Worm (Caenorhabditis elegans) whole organism, L4 larva: ENCODE results near the gene saeg-1.

Experiments used
- D1046.2 ChIP-seq: fragments of 200-800 bp; sonication (Bioruptor generic); IDR thresholded peaks from 2 replicates; pipeline ENCODE4 v1.3.6; 2022; ENCODE audit warnings: missing genetic modification characterization, missing compliant biosample characterization
- F37D6.2 ChIP-seq: sonication (generic microtip); optimal IDR thresholded peaks from 2 replicates; lab custom pipeline; 2016; ENCODE audit warnings: mild to moderate bottlenecking, missing genetic modification characterization, missing compliant biosample characterization
- F44E2.7 ChIP-seq: fragments of 200-800 bp; sonication (Bioruptor generic); IDR thresholded peaks from 2 replicates; pipeline ENCODE4 v2.1.2; 2022; ENCODE audit warnings: missing genetic modification characterization, missing compliant biosample characterization
- T20F7.1 ChIP-seq: fragments of 200-800 bp; sonication (Bioruptor generic); optimal IDR thresholded peaks from 2 replicates; lab custom pipeline; 2018; ENCODE audit warnings: mild to moderate bottlenecking, missing genetic modification characterization, missing compliant biosample characterization
- T26A8.4 ChIP-seq: fragments of 200-800 bp; sonication (Bioruptor generic); IDR thresholded peaks from 2 replicates; pipeline ENCODE4 v1.3.6; 2022; ENCODE audit warnings: missing genetic modification characterization, missing compliant biosample characterization
- Y105C5A.15 ChIP-seq: fragments of 200-800 bp; sonication (Bioruptor generic); IDR thresholded peaks from 2 replicates; pipeline ENCODE4 v1.3.6; 2022; ENCODE audit warnings: missing genetic modification characterization, missing compliant biosample characterization
- Y48G9A.11 ChIP-seq: fragments of 200-800 bp; sonication (Bioruptor generic); IDR thresholded peaks from 2 replicates; pipeline ENCODE4 v1.3.6; 2022; ENCODE audit warnings: missing genetic modification reagents, missing genetic modification characterization, missing compliant biosample characterization
- Y75B8A.6 ChIP-seq: fragments of 200-800 bp; sonication (Bioruptor generic); IDR thresholded peaks from 2 replicates; pipeline ENCODE4 v1.3.6; 2022; ENCODE audit warnings: missing genetic modification reagents, missing genetic modification characterization, missing compliant biosample characterization
- ZK337.2 ChIP-seq: fragments of 200-800 bp; sonication (Bioruptor generic); IDR thresholded peaks from 2 replicates; pipeline ENCODE4 v1.3.6; 2022; ENCODE audit warnings: missing genetic modification reagents, missing genetic modification characterization, missing compliant biosample characterization
- aha-1 ChIP-seq: fragments of 150-350 bp; peaks from one replicate; lab custom pipeline; 2014; ENCODE audit warnings: missing biosample characterization, missing genetic modification characterization
- aly-2 ChIP-seq: sonication (generic microtip); optimal IDR thresholded peaks from 2 replicates; lab custom pipeline; 2018; ENCODE audit warnings: missing biosample characterization, missing genetic modification characterization
- ceh-28 ChIP-seq: fragments of 150-350 bp; optimal IDR thresholded peaks from 2 replicates; lab custom pipeline; 2014; ENCODE audit warnings: missing biosample characterization, missing genetic modification reagents, missing genetic modification characterization
- ceh-62 ChIP-seq: sonication (generic microtip); optimal IDR thresholded peaks from 2 replicates; lab custom pipeline; 2017; ENCODE audit warnings: missing biosample characterization, missing genetic modification characterization
- cey-2 ChIP-seq: sonication (generic microtip); optimal IDR thresholded peaks from 3 replicates; lab custom pipeline; 2017; ENCODE audit warnings: missing genetic modification characterization, mild to moderate bottlenecking, missing compliant biosample characterization, antibody characterized with exemption, borderline replicate concordance; ENCODE audit not compliant: insufficient read depth
- ctbp-1 ChIP-seq: fragments of 200-800 bp; sonication (Bioruptor generic); IDR thresholded peaks from 2 replicates; pipeline ENCODE4 v1.3.6; 2022; ENCODE audit warnings: missing genetic modification reagents, missing genetic modification characterization, missing compliant biosample characterization
- dmd-9 ChIP-seq: fragments of 200-800 bp; sonication (Bioruptor generic); IDR thresholded peaks from 2 replicates; pipeline ENCODE4 v1.3.6; 2022; ENCODE audit warnings: missing genetic modification reagents, missing genetic modification characterization, missing compliant biosample characterization
- dpl-1 ChIP-seq: fragments of 150-350 bp; optimal IDR thresholded peaks from 2 replicates; lab custom pipeline; 2014; ENCODE audit warnings: missing biosample characterization, missing genetic modification reagents, missing genetic modification characterization
- duxl-1 ChIP-seq: sonication (generic microtip); optimal IDR thresholded peaks from 2 replicates; lab custom pipeline; 2016; ENCODE audit warnings: mild to moderate bottlenecking, missing genetic modification characterization, moderate library complexity, missing compliant biosample characterization; ENCODE audit not compliant: poor library complexity
- gei-8 ChIP-seq: fragments of 200-800 bp; sonication (Bioruptor generic); optimal IDR thresholded peaks from 2 replicates; lab custom pipeline; 2018; ENCODE audit warnings: mild to moderate bottlenecking, missing genetic modification characterization, missing compliant biosample characterization
- hlh-11 ChIP-seq: fragments of 200-800 bp; sonication (Bioruptor generic); optimal IDR thresholded peaks from 2 replicates; lab custom pipeline; 2018; ENCODE audit warnings: mild to moderate bottlenecking, missing genetic modification characterization, missing compliant biosample characterization
- lin-13 ChIP-seq: fragments of 150-350 bp; optimal IDR thresholded peaks from 2 replicates; lab custom pipeline; 2014; ENCODE audit warnings: missing biosample characterization, missing genetic modification reagents, missing genetic modification characterization
- lin-29 ChIP-seq: fragments of 200-800 bp; sonication (Bioruptor generic); IDR thresholded peaks from 2 replicates; pipeline ENCODE4 v1.3.6; 2022; ENCODE audit warnings: missing genetic modification reagents, missing genetic modification characterization, missing compliant biosample characterization
- lin-39 ChIP-seq: fragments of 150-350 bp; optimal IDR thresholded peaks from 2 replicates; lab custom pipeline; 2014; ENCODE audit warnings: missing biosample characterization, missing genetic modification reagents, missing genetic modification characterization
- madf-5 ChIP-seq, 2 experiments: fragments of 200-800 bp; sonication (Bioruptor generic); IDR thresholded peaks; 2 replicates each; pipeline ENCODE4 v1.3.6; 2022; ENCODE audit warnings: missing compliant biosample characterization in 2 of 2, missing genetic modification characterization in 2 of 2
- mdl-1 ChIP-seq, 2 experiments: fragments of 150-350 bp in 1 of 2; sonication (generic microtip) in 1 of 2; optimal IDR thresholded peaks; 2 replicates each; lab custom pipeline; 2014 to 2017; ENCODE audit warnings: missing biosample characterization in 2 of 2, missing genetic modification characterization in 2 of 2
- mdt-29 ChIP-seq: fragments of 200-800 bp; sonication (Bioruptor generic); IDR thresholded peaks from 2 replicates; pipeline ENCODE4 v1.3.6; 2022; ENCODE audit warnings: missing genetic modification reagents, missing genetic modification characterization, missing compliant biosample characterization
- mep-1 ChIP-seq: fragments of 150-350 bp; sonication (generic microtip); optimal IDR thresholded peaks from 3 replicates; lab custom pipeline; 2014; ENCODE audit warnings: missing biosample characterization, missing genetic modification characterization
- nhr-10 ChIP-seq: fragments of 150-350 bp; optimal IDR thresholded peaks from 2 replicates; lab custom pipeline; 2014; ENCODE audit warnings: missing biosample characterization, missing genetic modification characterization
- nhr-102 ChIP-seq: sonication (generic microtip); optimal IDR thresholded peaks from 2 replicates; lab custom pipeline; 2016; ENCODE audit warnings: mild to moderate bottlenecking, missing genetic modification characterization, moderate library complexity, missing compliant biosample characterization
- nhr-11 ChIP-seq: fragments of 150-350 bp; optimal IDR thresholded peaks from 2 replicates; lab custom pipeline; 2014; ENCODE audit warnings: missing biosample characterization, missing genetic modification characterization
- nhr-111 ChIP-seq: fragments of 200-800 bp; sonication (Bioruptor generic); optimal IDR thresholded peaks from 2 replicates; lab custom pipeline; 2018; ENCODE audit warnings: mild to moderate bottlenecking, missing genetic modification characterization, missing compliant biosample characterization
- nhr-237 ChIP-seq: sonication (generic microtip); optimal IDR thresholded peaks from 2 replicates; lab custom pipeline; 2017; ENCODE audit warnings: missing biosample characterization, missing genetic modification characterization
- nhr-28 ChIP-seq: fragments of 150-350 bp; optimal IDR thresholded peaks from 2 replicates; lab custom pipeline; 2014; ENCODE audit warnings: missing biosample characterization, missing genetic modification characterization
- nhr-48 ChIP-seq: sonication (generic microtip); optimal IDR thresholded peaks from 2 replicates; lab custom pipeline; 2016; ENCODE audit warnings: mild to moderate bottlenecking, missing genetic modification characterization, missing compliant biosample characterization
- nhr-6 ChIP-seq: fragments of 150-350 bp; optimal IDR thresholded peaks from 2 replicates; lab custom pipeline; 2014; ENCODE audit warnings: missing biosample characterization, missing genetic modification characterization
- nhr-76 ChIP-seq: fragments of 150-350 bp; optimal IDR thresholded peaks from 2 replicates; lab custom pipeline; 2014; ENCODE audit warnings: missing biosample characterization, missing genetic modification characterization
- pqm-1 ChIP-seq: sonication (generic microtip); optimal IDR thresholded peaks from 2 replicates; lab custom pipeline; 2017; ENCODE audit warnings: missing biosample characterization, missing genetic modification characterization
- sdz-12 ChIP-seq: fragments of 200-800 bp; sonication (Bioruptor generic); optimal IDR thresholded peaks from 2 replicates; lab custom pipeline; 2018; ENCODE audit warnings: mild to moderate bottlenecking, missing genetic modification characterization, missing compliant biosample characterization
- set-16 ChIP-seq: fragments of 200-800 bp; sonication (Bioruptor generic); IDR thresholded peaks from 2 replicates; pipeline ENCODE4 v1.3.6; 2022; ENCODE audit warnings: missing genetic modification reagents, missing genetic modification characterization, missing compliant biosample characterization
- skn-1 ChIP-seq: fragments of 150-350 bp; optimal IDR thresholded peaks from 2 replicates; lab custom pipeline; 2014; ENCODE audit warnings: missing biosample characterization, missing genetic modification characterization
- snpc-1.2 ChIP-seq: fragments of 200-800 bp; sonication (Bioruptor generic); IDR thresholded peaks from 2 replicates; pipeline ENCODE4 v1.3.6; 2022; ENCODE audit warnings: missing genetic modification reagents, missing genetic modification characterization, missing compliant biosample characterization
- spr-1 ChIP-seq: sonication (generic microtip); optimal IDR thresholded peaks from 2 replicates; lab custom pipeline; 2016; ENCODE audit warnings: mild to moderate bottlenecking, missing genetic modification characterization, missing compliant biosample characterization
- spr-3 ChIP-seq: fragments of 200-800 bp; sonication (Bioruptor generic); optimal IDR thresholded peaks from 2 replicates; lab custom pipeline; 2018; ENCODE audit warnings: mild to moderate bottlenecking, missing genetic modification characterization, missing compliant biosample characterization
- tag-97 ChIP-seq: fragments of 200-800 bp; sonication (Bioruptor generic); IDR thresholded peaks from 2 replicates; pipeline ENCODE4 v1.3.6; 2022; ENCODE audit warnings: missing genetic modification characterization, missing compliant biosample characterization
- unc-39 ChIP-seq: sonication (generic microtip); optimal IDR thresholded peaks from 2 replicates; lab custom pipeline; 2017; ENCODE audit warnings: missing biosample characterization, missing genetic modification characterization
- unc-62 ChIP-seq, 3 experiments: fragments of 150-350 bp in 1 of 3; sonication (generic microtip); optimal IDR thresholded peaks in 2 of 3; peaks in 1 of 3; 1 replicate in 1 of 3; 2 replicates in 2 of 3; lab custom pipeline; 2014 to 2017; ENCODE audit warnings: missing biosample characterization in 3 of 3, missing genetic modification characterization in 3 of 3, missing genetic modification reagents in 3 of 3, missing genotype in 1 of 3
- vab-7 ChIP-seq: fragments of 200-800 bp; sonication (Bioruptor generic); IDR thresholded peaks from 2 replicates; pipeline ENCODE4 v1.3.6; 2022; ENCODE audit warnings: missing genetic modification reagents, missing genetic modification characterization, missing compliant biosample characterization
- zfp-2 ChIP-seq: sonication (generic microtip); optimal IDR thresholded peaks from 2 replicates; lab custom pipeline; 2016; ENCODE audit warnings: mild to moderate bottlenecking, missing genetic modification characterization, missing compliant biosample characterization
- zfp-3 ChIP-seq: fragments of 200-800 bp; sonication (Bioruptor generic); conservative IDR thresholded peaks from 2 replicates; pipeline ENCODE4 v1.3.6; 2022; ENCODE audit warnings: missing genetic modification reagents, missing genetic modification characterization, missing compliant biosample characterization
- zip-11 ChIP-seq: fragments of 200-800 bp; sonication (Bioruptor generic); IDR thresholded peaks from 2 replicates; pipeline ENCODE4 v1.3.6; 2022; ENCODE audit warnings: missing genetic modification characterization, missing compliant biosample characterization
- zip-2 ChIP-seq: fragments of 150-350 bp; optimal IDR thresholded peaks from 2 replicates; lab custom pipeline; 2014; ENCODE audit warnings: missing biosample characterization, missing genetic modification characterization
- ztf-11 ChIP-seq: fragments of 150-350 bp; optimal IDR thresholded peaks from 2 replicates; lab custom pipeline; 2014; ENCODE audit warnings: missing biosample characterization, missing genetic modification characterization

saeg-1 gene

ce11 chrV:10807862-10808327 lies 57.6 kb downstream of the saeg-1 start, which contains the start of gene plrg-1:
TSS of gene plrg-1 (minus strand) at chrV:10807912.
- TF ChIP-seq Y48G9A.11 (GFP tag; lab: Robert Waterston, UW) (peak; percentile 80), cey-2 (tag; lab: Kevin White, UChicago) (no peak), F44E2.7 (GFP tag; lab: Robert Waterston, UW) (no peak), zip-11 (peak; percentile 63; the same call in 1 of the 2 replicates), Y75B8A.6 (no peak), zip-2 (tag; lab: Kevin White, UChicago) (peak; percentile 12), unc-39 (tag; lab: Kevin White, UChicago) (no peak), nhr-237 (tag; lab: Kevin White, UChicago) (no peak), dpl-1 (GFP tag; lab: Kevin White, UChicago) (peak; percentile 82), mdl-1 (tag; optimal IDR thresholded peaks at IDR 0.05; lab: Kevin White, UChicago) (peak; percentile 47 to 63), nhr-11 (tag; lab: Kevin White, UChicago) (peak; percentile 78), ctbp-1 (peak; percentile 88), pqm-1 (tag; lab: Kevin White, UChicago) (peak; percentile 41), F37D6.2 (tag; lab: Kevin White, UChicago) (peak; percentile 62), D1046.2 (GFP tag; lab: Robert Waterston, UW) (no peak), aha-1 (tag; lab: Kevin White, UChicago) (peak; percentile 95), gei-8 (GFP tag; lab: Kevin White, UChicago) (peak; percentile 16), tag-97 (GFP tag; lab: Robert Waterston, UW) (no peak), skn-1 (tag; lab: Kevin White, UChicago) (no peak), nhr-28 (peak; percentile 85), nhr-102 (tag; lab: Kevin White, UChicago) (peak; percentile 85), ztf-11 (tag; lab: Kevin White, UChicago) (no peak), mep-1 (peak; percentile 93), duxl-1 (tag; lab: Kevin White, UChicago) (peak; percentile 90), nhr-111 (GFP tag; lab: Kevin White, UChicago) (no peak), lin-13 (GFP tag; lab: Kevin White, UChicago) (peak; percentile 85), nhr-10 (no peak), hlh-11 (tag; lab: Kevin White, UChicago) (peak; percentile 89), dmd-9 (GFP tag; lab: Robert Waterston, UW) (peak; percentile 47; the same call in 1 of the 2 replicates), ceh-62 (tag; lab: Kevin White, UChicago) (no peak), T20F7.1 (GFP tag; lab: Kevin White, UChicago) (no peak), ZK337.2 (GFP tag; lab: Robert Waterston, UW) (no peak), nhr-6 (peak; percentile 87), T26A8.4 (GFP tag; lab: Robert Waterston, UW) (peak; percentile 93), madf-5 (GFP tag; IDR thresholded peaks at IDR 0.05; lab: Robert Waterston, UW) (peak in 1 of 2 experiments; percentile 65; a peak in 1 of 4 replicates), Y105C5A.15 (no peak), nhr-76 (no peak), spr-3 (GFP tag; lab: Kevin White, UChicago) (no peak), mdt-29 (no peak), ceh-28 (tag; lab: Kevin White, UChicago) (no peak), nhr-48 (peak; percentile 78), vab-7 (peak; percentile 88), zfp-2 (tag; lab: Kevin White, UChicago) (no peak), lin-39 (tag; lab: Kevin White, UChicago) (no peak), set-16 (no peak), aly-2 (tag; lab: Kevin White, UChicago) (no peak), lin-29 (GFP tag; lab: Robert Waterston, UW) (peak; percentile 76), sdz-12 (GFP tag; lab: Kevin White, UChicago) (no peak), snpc-1.2 (GFP tag; lab: Robert Waterston, UW) (peak; percentile 67; the same call in 1 of the 2 replicates), zfp-3 (GFP tag; lab: Robert Waterston, UW) (peak; percentile 81), unc-62 (GFP tag; optimal IDR thresholded peaks at IDR 0.05 in 1 of 2; lab: Kevin White, UChicago) (peak in 1 of 2 experiments; percentile 69), unc-62 (tag; optimal IDR thresholded peaks at IDR 0.05; lab: Kevin White, UChicago) (no peak), spr-1 (tag; lab: Kevin White, UChicago) (peak; percentile 84)
